Worm (Caenorhabditis elegans): ENCODE results near the gene C25A6.1.

C25A6.1 gene

DNA sequence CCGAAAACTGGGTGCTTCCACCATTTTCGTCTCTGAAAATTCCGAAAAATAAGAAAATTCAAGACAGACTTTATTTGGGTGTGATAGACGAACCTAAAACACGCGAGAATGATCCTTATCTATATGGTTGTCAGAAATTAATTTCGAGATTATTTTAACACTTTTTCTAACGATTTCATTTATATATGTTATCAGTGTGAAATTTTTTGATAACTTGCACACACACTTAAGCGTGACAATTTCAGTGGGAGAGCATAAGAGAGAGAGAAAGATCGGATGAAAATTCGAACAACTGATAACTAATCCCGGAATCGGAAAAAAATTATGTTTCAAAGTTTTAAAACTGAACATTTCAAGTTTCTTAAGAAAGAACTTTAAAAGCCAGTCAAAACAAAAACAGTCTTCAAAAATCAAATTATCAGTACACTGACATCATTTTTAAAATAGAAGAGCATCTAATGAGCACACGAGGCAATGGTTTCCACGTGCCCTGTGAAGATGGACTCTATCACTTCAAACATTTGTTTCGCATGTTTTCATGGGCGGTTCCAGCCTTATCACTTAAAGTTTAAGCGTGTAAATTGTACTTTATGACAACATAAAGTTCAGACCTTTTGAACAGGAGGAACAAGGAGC lies 15.2 kb upstream of the C25A6.1 start, which contains the start of gene C35A11.4:
TSS of gene C35A11.4 (minus strand) at position 156 of the 636 bp plus-strand sequence.
- TF ChIP-seq pes-1 (GFP tag; IDR thresholded peaks at IDR 0.05) (no peak), hnd-1 (tag; optimal IDR thresholded peaks at IDR 0.05) (no peak), ceh-36 (tag; optimal IDR thresholded peaks at IDR 0.05) (no peak), ets-7 (tag; optimal IDR thresholded peaks at IDR 0.05) (no peak), tbx-11 (GFP tag; IDR thresholded peaks at IDR 0.05) (no peak), tra-4 (tag; optimal IDR thresholded peaks at IDR 0.05) (no peak), hmbx-1 (tag; optimal IDR thresholded peaks at IDR 0.05) (no peak), aly-1 (tag; optimal IDR thresholded peaks at IDR 0.05) (no peak), flt-1 (GFP tag; IDR thresholded peaks at IDR 0.05) (no peak), hmg-4 (GFP tag; optimal IDR thresholded peaks at IDR 0.05) (no peak), B0310.2 (tag; optimal IDR thresholded peaks at IDR 0.05) (no peak), ama-1 (optimal IDR thresholded peaks at IDR 0.05) (no peak), sea-1 (GFP tag; conservative IDR thresholded peaks at IDR 0.05) (no peak), ceh-13 (GFP tag; optimal IDR thresholded peaks at IDR 0.05) (no peak), tbx-37 (GFP tag; conservative IDR thresholded peaks at IDR 0.05) (no peak), scrt-1 (GFP tag; IDR thresholded peaks at IDR 0.05) (no peak), F13C5.2 (tag; optimal IDR thresholded peaks at IDR 0.05) (no peak)

DNA sequence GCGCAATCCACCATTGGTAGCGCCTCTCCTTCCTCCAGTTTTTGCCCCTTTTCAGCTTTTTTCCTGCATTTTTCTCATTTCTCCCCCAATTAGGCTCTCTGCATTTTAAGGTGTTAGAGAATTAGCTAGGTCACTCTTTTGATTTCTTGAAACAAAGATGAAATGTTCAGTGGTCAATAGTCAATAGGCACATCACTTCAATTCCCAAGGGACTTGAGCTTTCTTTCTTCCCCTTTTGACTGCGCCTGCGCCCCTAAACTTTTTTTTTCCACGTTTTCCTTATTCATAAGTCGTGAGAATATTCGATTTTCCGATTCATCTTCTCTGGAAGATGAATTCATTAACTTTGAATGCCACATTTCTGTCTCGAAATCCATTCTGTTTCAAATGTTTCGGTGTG lies 4.4 kb upstream of the C25A6.1 start:
- no peak for TF ChIP-seq scrt-1 (GFP tag; IDR thresholded peaks at IDR 0.05)
- no peak for TF ChIP-seq ama-1 (optimal IDR thresholded peaks at IDR 0.05)
- no peak for TF ChIP-seq aly-1 (tag; optimal IDR thresholded peaks at IDR 0.05)
- TF ChIP-seq flt-1 (GFP tag; IDR thresholded peaks at IDR 0.05) = no peak
- no peak for TF ChIP-seq hmg-4 (GFP tag; optimal IDR thresholded peaks at IDR 0.05)
- TF ChIP-seq hnd-1 (tag; optimal IDR thresholded peaks at IDR 0.05) = no peak
- TF ChIP-seq B0310.2 (tag; optimal IDR thresholded peaks at IDR 0.05) = no peak
- TF ChIP-seq pes-1 (GFP tag; IDR thresholded peaks at IDR 0.05) = no peak
- no peak for TF ChIP-seq hmbx-1 (tag; optimal IDR thresholded peaks at IDR 0.05)
- TF ChIP-seq ceh-36 (tag; optimal IDR thresholded peaks at IDR 0.05) = no peak
- no peak for TF ChIP-seq sea-1 (GFP tag; conservative IDR thresholded peaks at IDR 0.05)
- TF ChIP-seq ceh-13 (GFP tag; optimal IDR thresholded peaks at IDR 0.05) = no peak
- TF ChIP-seq F13C5.2 (tag; optimal IDR thresholded peaks at IDR 0.05) = no peak
- TF ChIP-seq ets-7 (tag; optimal IDR thresholded peaks at IDR 0.05) = no peak

DNA sequence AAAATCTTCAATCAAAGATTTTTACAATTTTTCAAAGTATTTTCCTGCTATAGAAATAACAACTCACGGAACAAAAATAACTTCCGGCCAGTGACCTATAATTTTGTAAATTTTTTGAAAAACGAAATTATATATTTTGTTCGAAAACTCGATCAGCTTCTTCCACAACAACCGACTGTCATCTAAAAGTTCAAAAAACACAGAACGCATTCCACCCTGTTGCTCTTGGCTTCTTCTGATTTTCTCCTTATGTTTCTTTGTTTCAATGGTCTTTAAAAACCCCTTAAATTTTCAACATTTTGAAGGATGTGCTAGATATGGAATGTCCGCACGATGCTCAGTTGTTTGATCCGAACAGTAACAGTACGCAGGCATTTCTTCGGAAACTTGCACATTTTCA lies 3.3 kb upstream of the C25A6.1 start, which contains the start of gene dmsr-7:
TSS of gene dmsr-7 (plus strand) at position 301 of the 400 bp plus-strand sequence.
- TF ChIP-seq pes-1 (GFP tag; IDR thresholded peaks at IDR 0.05) = no peak
- TF ChIP-seq aly-1 (tag; optimal IDR thresholded peaks at IDR 0.05) = no peak
- no peak for TF ChIP-seq tbx-11 (GFP tag; IDR thresholded peaks at IDR 0.05)
- TF ChIP-seq hmbx-1 (tag; optimal IDR thresholded peaks at IDR 0.05) = no peak
- no peak for TF ChIP-seq tra-4 (tag; optimal IDR thresholded peaks at IDR 0.05)
- TF ChIP-seq sea-1 (GFP tag; conservative IDR thresholded peaks at IDR 0.05) = no peak
- TF ChIP-seq ets-7 (tag; optimal IDR thresholded peaks at IDR 0.05) = no peak
- no peak for TF ChIP-seq hnd-1 (tag; optimal IDR thresholded peaks at IDR 0.05)
- TF ChIP-seq scrt-1 (GFP tag; IDR thresholded peaks at IDR 0.05) = no peak
- no peak for TF ChIP-seq B0310.2 (tag; optimal IDR thresholded peaks at IDR 0.05)
- no peak for TF ChIP-seq flt-1 (GFP tag; IDR thresholded peaks at IDR 0.05)
- TF ChIP-seq ceh-36 (tag; optimal IDR thresholded peaks at IDR 0.05) = no peak
- no peak for TF ChIP-seq hmg-4 (GFP tag; optimal IDR thresholded peaks at IDR 0.05)
- TF ChIP-seq tbx-37 (GFP tag; conservative IDR thresholded peaks at IDR 0.05) = no peak
- no peak for TF ChIP-seq ama-1 (optimal IDR thresholded peaks at IDR 0.05)
- TF ChIP-seq F13C5.2 (tag; optimal IDR thresholded peaks at IDR 0.05) = no peak

DNA sequence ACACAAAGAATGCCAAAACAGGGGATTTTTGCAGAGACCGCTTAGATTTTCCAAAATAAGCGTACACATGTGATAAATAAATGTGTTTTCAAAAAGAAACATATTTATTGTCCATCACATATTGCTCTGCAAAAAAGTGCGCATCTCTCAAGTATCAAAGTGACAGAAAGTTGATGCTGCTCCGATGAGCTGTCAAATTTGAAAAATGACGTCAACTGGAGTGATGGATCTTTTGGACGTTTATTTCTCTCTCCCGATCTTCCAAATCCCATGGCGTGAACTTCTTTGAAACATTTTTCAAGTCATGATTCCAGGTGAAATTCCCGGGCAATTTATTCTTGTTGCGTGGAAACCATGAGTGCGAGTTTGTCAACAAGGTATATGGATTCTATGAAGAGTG lies 598 bp downstream of the C25A6.1 start:
- no peak for TF ChIP-seq B0310.2 (tag; optimal IDR thresholded peaks at IDR 0.05)
- TF ChIP-seq flt-1 (GFP tag; IDR thresholded peaks at IDR 0.05) = no peak
- TF ChIP-seq sea-1 (GFP tag; conservative IDR thresholded peaks at IDR 0.05) = no peak
- no peak for TF ChIP-seq ceh-36 (tag; optimal IDR thresholded peaks at IDR 0.05)
- no peak for TF ChIP-seq ama-1 (optimal IDR thresholded peaks at IDR 0.05)
- TF ChIP-seq F13C5.2 (tag; optimal IDR thresholded peaks at IDR 0.05) = no peak
- TF ChIP-seq tra-4 (tag; optimal IDR thresholded peaks at IDR 0.05) = no peak
- no peak for TF ChIP-seq hmbx-1 (tag; optimal IDR thresholded peaks at IDR 0.05)
- no peak for TF ChIP-seq hnd-1 (tag; optimal IDR thresholded peaks at IDR 0.05)
- no peak for TF ChIP-seq pes-1 (GFP tag; IDR thresholded peaks at IDR 0.05)
- no peak for TF ChIP-seq ceh-13 (GFP tag; optimal IDR thresholded peaks at IDR 0.05)
- no peak for TF ChIP-seq hmg-4 (GFP tag; optimal IDR thresholded peaks at IDR 0.05)
- TF ChIP-seq tbx-11 (GFP tag; IDR thresholded peaks at IDR 0.05) = no peak
- no peak for TF ChIP-seq ets-7 (tag; optimal IDR thresholded peaks at IDR 0.05)
- TF ChIP-seq aly-1 (tag; optimal IDR thresholded peaks at IDR 0.05) = no peak
- TF ChIP-seq tbx-37 (GFP tag; conservative IDR thresholded peaks at IDR 0.05) = no peak
- no peak for TF ChIP-seq scrt-1 (GFP tag; IDR thresholded peaks at IDR 0.05)

DNA sequence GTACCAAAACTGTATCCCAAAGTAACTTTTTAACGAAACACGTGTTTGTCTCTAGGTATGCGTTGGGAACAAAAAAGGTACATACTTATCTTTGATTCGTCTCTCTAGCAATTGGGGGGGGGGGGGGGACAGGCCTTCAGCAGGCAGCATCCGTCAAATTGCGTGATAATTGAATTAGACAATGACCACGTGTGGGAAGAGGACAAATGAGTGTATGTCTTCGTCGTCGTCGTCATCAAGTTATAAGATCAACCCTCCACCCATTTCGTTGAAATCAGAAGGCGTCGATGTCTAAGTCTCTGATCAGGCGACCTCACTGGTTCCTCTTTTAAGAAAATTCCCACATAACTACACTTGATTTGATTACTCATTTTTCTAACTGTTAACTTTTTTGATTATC lies 2.4 kb downstream of the C25A6.1 start, which contains the start of gene F08F3.4:
TSS of gene F08F3.4 (plus strand) at position 277 of the 400 bp plus-strand sequence.
- no peak for TF ChIP-seq sea-1 (GFP tag; conservative IDR thresholded peaks at IDR 0.05)

DNA sequence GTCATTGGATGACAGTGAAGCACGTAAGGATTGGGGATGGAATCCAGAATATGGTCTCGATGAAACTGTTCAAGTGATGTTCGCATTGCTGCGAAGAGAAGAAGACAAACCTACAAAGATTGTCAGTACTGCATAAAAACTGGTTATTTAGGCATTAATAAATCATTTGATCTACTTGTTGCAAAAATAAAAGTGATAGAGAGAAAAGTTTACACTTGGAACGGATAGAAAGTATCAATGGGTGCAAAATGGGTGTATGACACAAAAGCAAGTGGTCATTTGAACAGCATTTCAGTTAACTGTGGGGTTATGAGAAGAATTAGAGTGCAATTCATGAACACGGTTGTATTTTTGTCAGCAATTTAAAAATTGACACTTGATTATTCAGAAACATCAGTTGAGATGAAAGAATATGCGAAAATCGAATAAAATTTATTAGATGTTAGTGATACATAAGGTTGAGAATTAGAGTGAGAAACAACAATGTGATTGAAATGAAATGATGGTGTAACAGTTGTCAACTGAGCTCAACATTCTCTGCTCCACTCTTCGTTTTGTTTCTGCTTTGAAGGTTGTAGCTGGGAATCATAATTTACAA lies 4.6 kb downstream of the C25A6.1 start, which contains the start of gene F08F3.10:
TSS of gene F08F3.10 (plus strand) at position 548 of the 598 bp plus-strand sequence.
- TF ChIP-seq ama-1 (optimal IDR thresholded peaks at IDR 0.05) (no peak), sea-1 (GFP tag; conservative IDR thresholded peaks at IDR 0.05) (no peak), flt-1 (GFP tag; IDR thresholded peaks at IDR 0.05) (no peak)

DNA sequence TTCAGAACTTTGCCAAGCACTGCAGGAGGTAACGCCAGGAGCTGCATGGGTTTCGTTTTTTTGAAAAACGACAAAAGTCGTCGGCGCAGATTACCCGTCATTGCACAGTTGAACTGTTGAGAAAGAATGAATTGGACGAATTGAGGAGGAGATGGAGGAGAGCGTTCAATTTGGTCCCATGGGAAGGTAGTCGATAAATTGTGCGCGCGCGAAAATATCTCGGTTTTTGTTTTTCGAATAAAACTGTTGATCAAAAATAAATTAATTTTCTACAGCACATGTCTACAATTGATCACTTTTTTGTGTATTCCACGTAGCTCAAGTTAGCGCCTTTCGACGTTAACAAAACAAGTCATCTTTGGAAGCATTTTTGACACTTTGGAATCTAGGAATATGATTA lies 11.6 kb downstream of the C25A6.1 start, which contains the start of gene F08F3.6:
TSS of gene F08F3.6 (minus strand) at position 153 of the 400 bp plus-strand sequence.
- no peak for TF ChIP-seq ets-7 (tag; optimal IDR thresholded peaks at IDR 0.05)
- TF ChIP-seq ama-1 (optimal IDR thresholded peaks at IDR 0.05) = no peak
- no peak for TF ChIP-seq ceh-13 (GFP tag; optimal IDR thresholded peaks at IDR 0.05)
- TF ChIP-seq sea-1 (GFP tag; conservative IDR thresholded peaks at IDR 0.05) = no peak
- TF ChIP-seq tbx-37 (GFP tag; conservative IDR thresholded peaks at IDR 0.05) = no peak
- no peak for TF ChIP-seq hmbx-1 (tag; optimal IDR thresholded peaks at IDR 0.05)
